Worm (Caenorhabditis elegans) whole organism, L3 larva: ENCODE data around the gene F11D11.4.

ENCODE experiments used
- ama-1 ChIP-seq: fragments of 150-350 bp; optimal IDR thresholded peaks from 2 replicates; lab custom pipeline; 2018
- ceh-82 ChIP-seq: fragments of 150-350 bp; optimal IDR thresholded peaks from 2 replicates; lab custom pipeline; 2014; ENCODE audit warnings: missing biosample characterization, missing genetic modification characterization
- ceh-9 ChIP-seq: sonication (generic microtip); optimal IDR thresholded peaks from 2 replicates; lab custom pipeline; 2018; ENCODE audit warnings: missing biosample characterization, missing genetic modification characterization
- egl-27 ChIP-seq: sonication (generic microtip); optimal IDR thresholded peaks from 4 replicates; lab custom pipeline; 2017; ENCODE audit warnings: missing biosample characterization, missing genetic modification reagents, missing genetic modification characterization
- eor-1 ChIP-seq, 2 experiments: fragments of 150-350 bp; optimal IDR thresholded peaks; 2 replicates each; lab custom pipeline; 2014 to 2018; ENCODE audit warnings: missing biosample characterization in 2 of 2, missing genetic modification characterization in 2 of 2
- mml-1 ChIP-seq: fragments of 150-350 bp; sonication (generic microtip); optimal IDR thresholded peaks from 3 replicates; lab custom pipeline; 2014; ENCODE audit warnings: missing biosample characterization, missing genetic modification characterization
- nhr-28 ChIP-seq: fragments of 150-350 bp; optimal IDR thresholded peaks from 2 replicates; lab custom pipeline; 2014; ENCODE audit warnings: missing biosample characterization, missing genetic modification characterization
- zag-1 ChIP-seq: fragments of 150-350 bp; optimal IDR thresholded peaks from 2 replicates; lab custom pipeline; 2014; ENCODE audit warnings: missing biosample characterization, missing genetic modification characterization
- ztf-11 ChIP-seq: fragments of 150-350 bp; optimal IDR thresholded peaks from 2 replicates; lab custom pipeline; 2014; ENCODE audit warnings: missing biosample characterization, missing genetic modification characterization

- TF ChIP-seq ceh-9 (tag; lab: Kevin White, UChicago), result no peak
- TF ChIP-seq ama-1 (lab: Kevin White, UChicago), result no peak
- no peak for TF ChIP-seq mml-1 (tag; lab: Kevin White, UChicago)
- no peak for TF ChIP-seq nhr-28 (tag; lab: Kevin White, UChicago)
- TF ChIP-seq egl-27, result no peak
- no peak for TF ChIP-seq ztf-11 (tag; lab: Kevin White, UChicago)
- TF ChIP-seq eor-1 (tag; optimal IDR thresholded peaks at IDR 0.05; lab: Kevin White, UChicago), result no peak
- no peak for TF ChIP-seq ceh-82 (tag; lab: Kevin White, UChicago)
- TF ChIP-seq zag-1 (tag; lab: Kevin White, UChicago), result no peak
These were observed 11.6 kb downstream of the F11D11.4 start, which contains the start of gene clec-257 for ce11 chrV:18772761-18773160.
